Worm (Caenorhabditis elegans) whole organism, L1 larva: ENCODE data around the gene rab-37.

Source experiments
- C04F5.9 ChIP-seq: sonication (generic microtip); optimal IDR thresholded peaks from 2 replicates; lab custom pipeline; 2016; ENCODE audit warnings: missing genetic modification characterization, missing compliant biosample characterization
- C16A3.4 ChIP-seq: fragments of 150-350 bp; optimal IDR thresholded peaks from 2 replicates; lab custom pipeline; 2014; ENCODE audit warnings: missing biosample characterization, missing genetic modification characterization
- C34B4.2 ChIP-seq: sonication (generic microtip); optimal IDR thresholded peaks from 2 replicates; lab custom pipeline; 2017; ENCODE audit warnings: mild to moderate bottlenecking, missing genetic modification characterization, missing compliant biosample characterization
- F16B12.6 ChIP-seq: fragments of 150-350 bp; optimal IDR thresholded peaks from 2 replicates; lab custom pipeline; 2014; ENCODE audit warnings: missing biosample characterization, missing genetic modification characterization
- Y116A8C.19 ChIP-seq: sonication (generic microtip); optimal IDR thresholded peaks from 2 replicates; lab custom pipeline; 2016; ENCODE audit warnings: missing compliant biosample characterization, missing genetic modification characterization, borderline replicate concordance
- alr-1 ChIP-seq: fragments of 200-800 bp; sonication (Bioruptor generic); optimal IDR thresholded peaks from 2 replicates; lab custom pipeline; 2018; ENCODE audit warnings: borderline replicate concordance, mild to moderate bottlenecking, missing genetic modification characterization, missing compliant biosample characterization
- ama-1 ChIP-seq: fragments of 150-350 bp; optimal IDR thresholded peaks from 2 replicates; lab custom pipeline; 2014
- ceh-63 ChIP-seq: fragments of 200-800 bp; sonication (Bioruptor generic); optimal IDR thresholded peaks from 2 replicates; lab custom pipeline; 2018; ENCODE audit warnings: mild to moderate bottlenecking, missing genetic modification characterization, missing compliant biosample characterization
- efl-1 ChIP-seq, 4 experiments: fragments of 150-350 bp; optimal IDR thresholded peaks in 3 of 4; peaks in 1 of 4; 1 replicate in 1 of 4; 2 replicates in 3 of 4; lab custom pipeline; 2014; ENCODE audit warnings: missing biosample characterization in 2 of 4, missing genetic modification characterization in 2 of 4, missing genetic modification reagents in 2 of 4
- efl-3 ChIP-seq: fragments of 200-800 bp; sonication (Bioruptor generic); optimal IDR thresholded peaks from 2 replicates; lab custom pipeline; 2018; ENCODE audit warnings: mild to moderate bottlenecking, missing genetic modification characterization, missing compliant biosample characterization
- egl-27 ChIP-seq, 2 experiments: fragments of 150-350 bp in 1 of 2; sonication (generic microtip); optimal IDR thresholded peaks; 3 replicates each; lab custom pipeline; 2017 to 2018; ENCODE audit warnings: missing biosample characterization in 2 of 2, missing genetic modification characterization in 2 of 2, missing genetic modification reagents in 2 of 2
- elt-2 ChIP-seq: sonication (generic microtip); optimal IDR thresholded peaks from 2 replicates; lab custom pipeline; 2016; ENCODE audit warnings: missing genetic modification characterization, mild to moderate bottlenecking, inconsistent platforms, missing compliant biosample characterization, missing genetic modification reagents
- elt-3 ChIP-seq, 6 experiments: fragments of 150-350 bp in 1 of 6; sonication (generic microtip); optimal IDR thresholded peaks; 2 replicates each; lab custom pipeline; 2017 to 2018; ENCODE audit warnings: missing biosample characterization in 6 of 6, missing genetic modification characterization in 6 of 6, inconsistent platforms in 1 of 6
- fos-1 ChIP-seq: fragments of 150-350 bp; optimal IDR thresholded peaks from 2 replicates; lab custom pipeline; 2014; ENCODE audit warnings: missing biosample characterization, missing genetic modification characterization
- irx-1 ChIP-seq: sonication (generic microtip); optimal IDR thresholded peaks from 2 replicates; lab custom pipeline; 2016; ENCODE audit warnings: missing genetic modification characterization, missing compliant biosample characterization
- jun-1 ChIP-seq: fragments of 150-350 bp; optimal IDR thresholded peaks from 2 replicates; lab custom pipeline; 2014; ENCODE audit warnings: missing biosample characterization, missing genetic modification reagents, missing genetic modification characterization
- lin-13 ChIP-seq: fragments of 150-350 bp; optimal IDR thresholded peaks from 2 replicates; lab custom pipeline; 2014; ENCODE audit warnings: missing biosample characterization, missing genetic modification reagents, missing genetic modification characterization
- lin-15B ChIP-seq: fragments of 150-350 bp; sonication (generic microtip); optimal IDR thresholded peaks from 3 replicates; lab custom pipeline; 2014; ENCODE audit warnings: missing biosample characterization, missing genetic modification characterization
- mep-1 ChIP-seq: fragments of 150-350 bp; optimal IDR thresholded peaks from 2 replicates; lab custom pipeline; 2014; ENCODE audit warnings: missing biosample characterization, missing genetic modification characterization
- nhr-11 ChIP-seq: fragments of 150-350 bp; optimal IDR thresholded peaks from 2 replicates; lab custom pipeline; 2014; ENCODE audit warnings: missing biosample characterization, missing genetic modification characterization
- nhr-71 ChIP-seq: sonication (generic microtip); optimal IDR thresholded peaks from 2 replicates; lab custom pipeline; 2016; ENCODE audit warnings: mild to moderate bottlenecking, missing genetic modification characterization, moderate library complexity, missing compliant biosample characterization
- nhr-76 ChIP-seq: sonication (generic microtip); optimal IDR thresholded peaks from 2 replicates; lab custom pipeline; 2017; ENCODE audit warnings: missing biosample characterization, missing genetic modification characterization
- nhr-84 ChIP-seq: sonication (generic microtip); optimal IDR thresholded peaks from 2 replicates; lab custom pipeline; 2017; ENCODE audit warnings: missing biosample characterization, missing genetic modification characterization
- nhr-85 ChIP-seq: sonication (generic microtip); peaks from one replicate; lab custom pipeline; 2016; ENCODE audit warnings: missing genetic modification characterization, inconsistent platforms, missing compliant biosample characterization
- nhr-90 ChIP-seq: sonication (generic microtip); optimal IDR thresholded peaks from 2 replicates; lab custom pipeline; 2016; ENCODE audit warnings: mild to moderate bottlenecking, missing genetic modification characterization, missing compliant biosample characterization; ENCODE audit not compliant: poor library complexity
- pax-3 ChIP-seq: fragments of 200-800 bp; sonication (Bioruptor generic); optimal IDR thresholded peaks from 2 replicates; lab custom pipeline; 2018; ENCODE audit warnings: mild to moderate bottlenecking, missing genetic modification characterization, moderate library complexity, missing compliant biosample characterization
- pqm-1 ChIP-seq: sonication (generic microtip); optimal IDR thresholded peaks from 3 replicates; lab custom pipeline; 2017; ENCODE audit warnings: missing biosample characterization, missing genetic modification characterization
- skn-1 ChIP-seq: fragments of 150-350 bp; optimal IDR thresholded peaks from 2 replicates; lab custom pipeline; 2014; ENCODE audit warnings: missing biosample characterization, missing genetic modification characterization
- sptf-1 ChIP-seq: fragments of 150-350 bp; optimal IDR thresholded peaks from 2 replicates; lab custom pipeline; 2014; ENCODE audit warnings: missing biosample characterization, missing genetic modification characterization
- tlp-1 ChIP-seq: fragments of 150-350 bp; optimal IDR thresholded peaks from 2 replicates; lab custom pipeline; 2014; ENCODE audit warnings: missing biosample characterization, missing genetic modification characterization
- unc-62 ChIP-seq: fragments of 150-350 bp; optimal IDR thresholded peaks from 2 replicates; lab custom pipeline; 2014; ENCODE audit warnings: missing biosample characterization, missing genetic modification reagents, missing genetic modification characterization
- unc-86 ChIP-seq: sonication (generic microtip); optimal IDR thresholded peaks from 2 replicates; lab custom pipeline; 2016; ENCODE audit warnings: missing genetic modification characterization, missing compliant biosample characterization
- vab-15 ChIP-seq: sonication (generic microtip); optimal IDR thresholded peaks from 2 replicates; lab custom pipeline; 2017; ENCODE audit warnings: missing genotype, mild to moderate bottlenecking, missing genetic modification characterization, missing compliant biosample characterization
- zag-1 ChIP-seq: fragments of 150-350 bp; optimal IDR thresholded peaks from 2 replicates; lab custom pipeline; 2014; ENCODE audit warnings: missing biosample characterization, missing genetic modification characterization
- ztf-11 ChIP-seq, 2 experiments: sonication (generic microtip); optimal IDR thresholded peaks; 2 replicates each; lab custom pipeline; 2016 to 2017; ENCODE audit warnings: missing genetic modification characterization in 2 of 2, missing biosample characterization in 1 of 2, missing compliant biosample characterization in 1 of 2

The rab-37 gene

ce11 chrX:4235752-4236151 lies at the start of gene rab-37:
Gene rab-37, minus strand, starts transcription at chrX:4235852.
- TF ChIP-seq C34B4.2 (tag; lab: Kevin White, UChicago) (no peak), mep-1 (tag; lab: Kevin White, UChicago) (no peak), F16B12.6 (tag; lab: Kevin White, UChicago) (no peak), nhr-76 (tag; lab: Kevin White, UChicago) (no peak), jun-1 (no peak), fos-1 (tag; lab: Kevin White, UChicago) (no peak), elt-3 (tag; optimal IDR thresholded peaks at IDR 0.05; lab: Kevin White, UChicago) (no peak), nhr-90 (tag; lab: Kevin White, UChicago) (no peak), pax-3 (no peak)

ce11 chrX:4284470-4284869 lies 48.8 kb upstream of the rab-37 start:
- TF ChIP-seq efl-3 (GFP tag; lab: Kevin White, UChicago): no peak
- TF ChIP-seq ama-1 (lab: Kevin White, UChicago): no peak
- TF ChIP-seq nhr-11: no peak
- TF ChIP-seq ztf-11 (tag; optimal IDR thresholded peaks at IDR 0.05; lab: Kevin White, UChicago): no peak
- peak; percentile 19 for TF ChIP-seq elt-2 (tag; lab: Kevin White, UChicago)
- TF ChIP-seq tlp-1 (tag; lab: Kevin White, UChicago): no peak
- TF ChIP-seq efl-1 (optimal IDR thresholded peaks at IDR 0.05; lab: Kevin White, UChicago): no peak
- TF ChIP-seq efl-1 (GFP tag; optimal IDR thresholded peaks at IDR 0.05 in 1 of 2; lab: Kevin White, UChicago): peak in 1 of 2 experiments; percentile 38
- no peak for TF ChIP-seq lin-15B (tag; lab: Kevin White, UChicago)
- TF ChIP-seq zag-1 (tag; lab: Kevin White, UChicago): no peak
- no peak for TF ChIP-seq nhr-85 (tag; lab: Kevin White, UChicago)
- TF ChIP-seq unc-62: no peak
- TF ChIP-seq egl-27 (tag; optimal IDR thresholded peaks at IDR 0.05; lab: Kevin White, UChicago): no peak
- TF ChIP-seq vab-15 (tag; lab: Kevin White, UChicago): no peak
- no peak for TF ChIP-seq nhr-84 (tag; lab: Kevin White, UChicago)
- no peak for TF ChIP-seq C04F5.9 (tag; lab: Kevin White, UChicago)
- peak; percentile 39 for TF ChIP-seq nhr-71 (tag; lab: Kevin White, UChicago)
- no peak for TF ChIP-seq lin-13 (GFP tag; lab: Kevin White, UChicago)
- TF ChIP-seq, all 84 proteins: peak for 3

- no peak for TF ChIP-seq alr-1 (tag; lab: Kevin White, UChicago)
- no peak for TF ChIP-seq sptf-1
- no peak for TF ChIP-seq ceh-63
- TF ChIP-seq irx-1: no peak
- no peak for TF ChIP-seq skn-1
- TF ChIP-seq ama-1 (lab: Kevin White, UChicago): no peak
- TF ChIP-seq efl-1 (optimal IDR thresholded peaks at IDR 0.05; lab: Kevin White, UChicago): no peak
- TF ChIP-seq efl-1 (GFP tag; optimal IDR thresholded peaks at IDR 0.05 in 1 of 2; lab: Kevin White, UChicago): peak in 1 of 2 experiments; percentile 65
Observed at ce11 chrX:4283989-4284388, 48.3 kb upstream of the rab-37 start, which contains the start of gene ets-10. Gene ets-10, plus strand, starts transcription at chrX:4284189.

- TF ChIP-seq jun-1: peak; percentile 24
- no peak for TF ChIP-seq efl-1 (optimal IDR thresholded peaks at IDR 0.05; lab: Kevin White, UChicago)
- no peak for TF ChIP-seq efl-1 (GFP tag; optimal IDR thresholded peaks at IDR 0.05 in 1 of 2; lab: Kevin White, UChicago)
- TF ChIP-seq nhr-90 (tag; lab: Kevin White, UChicago): no peak
- TF ChIP-seq pqm-1 (tag; lab: Kevin White, UChicago): peak; percentile 45
- TF ChIP-seq unc-86 (tag; lab: Kevin White, UChicago): no peak
- no peak for TF ChIP-seq C16A3.4 (tag; lab: Kevin White, UChicago)
- no peak for TF ChIP-seq Y116A8C.19 (tag; lab: Kevin White, UChicago)
- peak; percentile 71 for TF ChIP-seq elt-2 (tag; lab: Kevin White, UChicago)
Observed at ce11 chrX:4282380-4282779, 46.7 kb upstream of the rab-37 start, which contains the start of gene C52B9.19. Gene C52B9.19, plus strand, starts transcription at chrX:4282555.
